Worm (Caenorhabditis elegans): ENCODE results near the gene oac-4.

Gene oac-4

DNA sequence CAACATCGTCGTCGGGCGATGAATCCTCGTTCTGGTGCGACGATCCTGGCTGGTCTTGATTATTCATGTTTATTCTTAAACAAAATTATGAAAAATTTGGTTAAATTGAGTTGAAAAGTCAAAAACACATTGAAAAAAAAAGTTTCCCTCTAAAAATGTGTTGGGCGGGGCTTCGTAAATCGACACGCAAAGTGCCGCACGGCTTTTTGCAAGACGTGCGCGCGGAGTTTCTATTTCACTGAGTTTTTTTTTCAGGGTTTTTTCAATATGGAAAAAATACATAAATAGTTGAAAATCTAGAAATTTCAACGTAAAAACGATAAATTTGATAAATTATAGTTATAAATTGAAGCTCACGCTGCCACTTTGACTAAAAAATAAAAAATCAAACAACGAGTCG is 27.7 kb downstream of the oac-4 start, which contains the start of gene F54D10.5:
F54D10.5 (minus strand) TSS at position 74 of the 400 bp plus-strand sequence.
- TF ChIP-seq ceh-91 (GFP tag; IDR thresholded peaks at IDR 0.05), result no peak
- no peak for TF ChIP-seq K11D2.4 (GFP tag; IDR thresholded peaks at IDR 0.05)
- TF ChIP-seq unc-130 (GFP tag; optimal IDR thresholded peaks at IDR 0.05), result no peak
- no peak for TF ChIP-seq ztf-28 (GFP tag; IDR thresholded peaks at IDR 0.05)
- no peak for TF ChIP-seq ama-1 (optimal IDR thresholded peaks at IDR 0.05)
- no peak for TF ChIP-seq ama-1 (GFP tag; optimal IDR thresholded peaks at IDR 0.05)
- TF ChIP-seq Y79H2A.3 (GFP tag; conservative IDR thresholded peaks at IDR 0.05), result no peak
- TF ChIP-seq zfh-2 (GFP tag; conservative IDR thresholded peaks at IDR 0.05), result no peak
- TF ChIP-seq bed-2 (GFP tag; IDR thresholded peaks at IDR 0.05), result no peak
- no peak for TF ChIP-seq B0035.1 (tag; optimal IDR thresholded peaks at IDR 0.05)
- TF ChIP-seq lsl-1 (GFP tag; optimal IDR thresholded peaks at IDR 0.05), result no peak
- no peak for TF ChIP-seq nhr-27 (tag; optimal IDR thresholded peaks at IDR 0.05)
- peak; percentile 25; the same call in 1 of the 2 replicates for TF ChIP-seq ekl-4 (GFP tag; IDR thresholded peaks at IDR 0.05)
- TF ChIP-seq hlh-26 (GFP tag; conservative IDR thresholded peaks at IDR 0.05), result no peak
- no peak for TF ChIP-seq cebp-1 (GFP tag; IDR thresholded peaks at IDR 0.05)
- peak; percentile 53 for TF ChIP-seq cebp-1 (tag; optimal IDR thresholded peaks at IDR 0.05)
- no peak for TF ChIP-seq B0336.3 (GFP tag; IDR thresholded peaks at IDR 0.05)
- TF ChIP-seq ztf-26 (tag; optimal IDR thresholded peaks at IDR 0.05), result no peak
- TF ChIP-seq mcd-1 (GFP tag; IDR thresholded peaks at IDR 0.05), result peak; percentile 73
- TF ChIP-seq egrh-3 (GFP tag; IDR thresholded peaks at IDR 0.05), result no peak
- TF ChIP-seq him-1 (tag; optimal IDR thresholded peaks at IDR 0.05), result no peak
- TF ChIP-seq ZK185.1 (tag; optimal IDR thresholded peaks at IDR 0.05; ENCODE audit: poor library complexity, severe bottlenecking), result no peak
- no peak for TF ChIP-seq sea-2 (GFP tag; IDR thresholded peaks at IDR 0.05)
- no peak for TF ChIP-seq F39B2.1 (GFP tag; IDR thresholded peaks at IDR 0.05)
- no peak for TF ChIP-seq nfya-1 (tag; optimal IDR thresholded peaks at IDR 0.05; ENCODE audit: borderline replicate concordance, insufficient read depth)
- no peak for TF ChIP-seq F57A8.1 (GFP tag; optimal IDR thresholded peaks at IDR 0.05)
- no peak for TF ChIP-seq lin-40 (tag; optimal IDR thresholded peaks at IDR 0.05)
- TF ChIP-seq ztf-18 (tag; optimal IDR thresholded peaks at IDR 0.05), result no peak
- TF ChIP-seq B0019.2 (GFP tag; conservative IDR thresholded peaks at IDR 0.05), result no peak
- no peak for TF ChIP-seq T26A5.8 (tag; optimal IDR thresholded peaks at IDR 0.05)
- no peak for TF ChIP-seq ceh-79 (tag; optimal IDR thresholded peaks at IDR 0.05)
- no peak for TF ChIP-seq ets-4 (GFP tag; optimal IDR thresholded peaks at IDR 0.05)
- no peak for TF ChIP-seq sptf-2 (GFP tag; optimal IDR thresholded peaks at IDR 0.05)
- TF ChIP-seq sdz-38 (tag; optimal IDR thresholded peaks at IDR 0.05), result no peak
- TF ChIP-seq madf-8 (GFP tag; conservative IDR thresholded peaks at IDR 0.05), result no peak
- TF ChIP-seq Y95B8A.8 (GFP tag; IDR thresholded peaks at IDR 0.05), result no peak
- no peak for TF ChIP-seq tbx-9 (tag; optimal IDR thresholded peaks at IDR 0.05; ENCODE audit: borderline replicate concordance)
- TF ChIP-seq snpc-3.4 (tag; optimal IDR thresholded peaks at IDR 0.05), result peak; percentile 25
- no peak for TF ChIP-seq lag-1 (GFP tag; IDR thresholded peaks at IDR 0.05)
- no peak for TF ChIP-seq unc-62 (GFP tag; optimal IDR thresholded peaks at IDR 0.05)
- TF ChIP-seq K12H6.12 (tag; optimal IDR thresholded peaks at IDR 0.05), result no peak
- TF ChIP-seq rec-8 (tag; optimal IDR thresholded peaks at IDR 0.05), result no peak
- TF ChIP-seq cebp-2 (GFP tag; IDR thresholded peaks at IDR 0.05), result no peak
- no peak for TF ChIP-seq fkh-3 (tag; optimal IDR thresholded peaks at IDR 0.05)
- TF ChIP-seq let-526 (GFP tag; IDR thresholded peaks at IDR 0.05), result no peak
- no peak for TF ChIP-seq hmg-20 (GFP tag; IDR thresholded peaks at IDR 0.05)
- TF ChIP-seq nfya-2 (GFP tag; IDR thresholded peaks at IDR 0.05), result no peak
- TF ChIP-seq dox-1 (GFP tag; IDR thresholded peaks at IDR 0.05), result 0 out of 2 replicates have a peak, but pooled peaks have one; percentile 46
- TF ChIP-seq zim-3 (tag; optimal IDR thresholded peaks at IDR 0.05), result no peak
- no peak for TF ChIP-seq B0261.1 (tag; optimal IDR thresholded peaks at IDR 0.05)
